Worm (Caenorhabditis elegans): Measurements from ENCODE around the gene fbxa-48.

DNA sequence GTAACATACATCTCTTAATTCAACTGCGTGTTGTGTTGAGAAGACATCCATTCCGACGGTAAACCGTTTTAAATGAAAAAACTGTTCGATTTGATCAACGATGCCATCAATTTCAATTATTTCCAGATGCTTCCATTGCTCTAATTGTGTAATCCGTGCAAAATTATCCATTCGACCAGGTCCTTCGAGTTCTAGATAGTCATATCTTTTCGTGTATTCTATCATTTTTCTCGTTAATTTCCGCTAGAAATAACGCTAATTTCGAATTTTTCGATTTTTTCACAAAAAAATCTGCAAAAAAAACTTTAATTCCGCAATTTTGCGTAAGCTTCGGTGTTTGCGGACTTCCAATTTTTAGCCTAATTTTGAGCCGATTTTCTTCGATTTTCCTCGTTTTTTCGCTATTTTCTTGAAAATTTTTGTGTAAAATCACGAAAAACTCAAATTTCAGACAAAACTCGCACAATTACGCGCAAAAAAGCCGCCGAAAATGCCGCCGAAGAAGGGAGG lies 42.1 kb upstream of the fbxa-48 start, which contains the start of the genes fbxa-66 and iffb-1:
- no peak for TF ChIP-seq unc-39 (tag; optimal IDR thresholded peaks at IDR 0.05)
- TF ChIP-seq alr-1 (tag; optimal IDR thresholded peaks at IDR 0.05): no peak
- no peak for TF ChIP-seq blmp-1 (tag; optimal IDR thresholded peaks at IDR 0.05; ENCODE audit: insufficient read depth)
- no peak for TF ChIP-seq nhr-23 (tag; optimal IDR thresholded peaks at IDR 0.05)
- no peak for TF ChIP-seq ceh-82 (tag; optimal IDR thresholded peaks at IDR 0.05)
- TF ChIP-seq ama-1 (optimal IDR thresholded peaks at IDR 0.05): no peak
- peak; percentile 18 to 46 for TF ChIP-seq lsy-2 (tag; optimal IDR thresholded peaks at IDR 0.05)
- TF ChIP-seq zag-1 (tag; optimal IDR thresholded peaks at IDR 0.05): no peak

All from whole organism, L2 larva.